Worm (Caenorhabditis elegans) whole organism, L2 larva: ENCODE data around the gene syg-1.

Experiments used
- C34F6.9 ChIP-seq: fragments of 150-350 bp; optimal IDR thresholded peaks from 2 replicates; lab custom pipeline; 2014; ENCODE audit warnings: missing biosample characterization, missing genetic modification characterization
- F13H6.1 ChIP-seq: sonication (generic microtip); optimal IDR thresholded peaks from 2 replicates; lab custom pipeline; 2016; ENCODE audit warnings: missing genetic modification characterization, missing compliant biosample characterization
- R02D3.7 ChIP-seq: fragments of 150-350 bp; optimal IDR thresholded peaks from 2 replicates; lab custom pipeline; 2014; ENCODE audit warnings: missing biosample characterization, missing genetic modification characterization
- Y55F3AM.14 ChIP-seq: fragments of 200-800 bp; sonication (Bioruptor generic); optimal IDR thresholded peaks from 2 replicates; lab custom pipeline; 2018; ENCODE audit warnings: mild to moderate bottlenecking, missing genetic modification characterization, missing compliant biosample characterization
- ZK546.5 ChIP-seq: sonication (generic microtip); optimal IDR thresholded peaks from 2 replicates; lab custom pipeline; 2017; ENCODE audit warnings: missing biosample characterization, missing genetic modification characterization
- aly-2 ChIP-seq: fragments of 150-350 bp; optimal IDR thresholded peaks from 2 replicates; lab custom pipeline; 2014; ENCODE audit warnings: missing biosample characterization, missing genetic modification characterization
- ama-1 ChIP-seq: fragments of 150-350 bp; optimal IDR thresholded peaks from 2 replicates; lab custom pipeline; 2018; ENCODE audit warnings: inconsistent platforms
- blmp-1 ChIP-seq: sonication (generic microtip); optimal IDR thresholded peaks from 2 replicates; lab custom pipeline; 2017; ENCODE audit warnings: missing genetic modification characterization, mild to moderate bottlenecking, missing compliant biosample characterization, antibody characterized with exemption, moderate library complexity; ENCODE audit not compliant: insufficient read depth
- ceh-82 ChIP-seq: fragments of 150-350 bp; optimal IDR thresholded peaks from 2 replicates; lab custom pipeline; 2014; ENCODE audit warnings: missing biosample characterization, missing genetic modification characterization
- crh-2 ChIP-seq: sonication (generic microtip); optimal IDR thresholded peaks from 2 replicates; lab custom pipeline; 2017; ENCODE audit warnings: missing biosample characterization, missing genetic modification characterization
- dmd-4 ChIP-seq: sonication (generic microtip); optimal IDR thresholded peaks from 2 replicates; lab custom pipeline; 2017; ENCODE audit warnings: missing biosample characterization, missing genetic modification characterization
- elt-3 ChIP-seq: sonication (generic microtip); optimal IDR thresholded peaks from 2 replicates; lab custom pipeline; 2017; ENCODE audit warnings: missing biosample characterization, missing genetic modification characterization
- fos-1 ChIP-seq: fragments of 150-350 bp; optimal IDR thresholded peaks from 2 replicates; lab custom pipeline; 2014; ENCODE audit warnings: missing biosample characterization, missing genetic modification characterization
- gmeb-1 ChIP-seq: fragments of 150-350 bp; optimal IDR thresholded peaks from 2 replicates; lab custom pipeline; 2014; ENCODE audit warnings: missing biosample characterization, missing genetic modification characterization
- lin-11 ChIP-seq: fragments of 150-350 bp; sonication (generic microtip); optimal IDR thresholded peaks from 2 replicates; lab custom pipeline; 2014; ENCODE audit warnings: missing biosample characterization, missing genetic modification characterization, inconsistent platforms, mixed read lengths
- lin-13 ChIP-seq: fragments of 150-350 bp; optimal IDR thresholded peaks from 2 replicates; lab custom pipeline; 2014; ENCODE audit warnings: missing biosample characterization, missing genetic modification reagents, missing genetic modification characterization
- lsy-2 ChIP-seq, 2 experiments: fragments of 150-350 bp in 1 of 2; sonication (generic microtip) in 1 of 2; optimal IDR thresholded peaks; 2 replicates each; lab custom pipeline; 2014 to 2017; ENCODE audit warnings: missing biosample characterization in 2 of 2, missing genetic modification characterization in 2 of 2
- mbf-1 ChIP-seq: sonication (generic microtip); optimal IDR thresholded peaks from 2 replicates; lab custom pipeline; 2017; ENCODE audit warnings: missing biosample characterization, missing genetic modification characterization
- mdl-1 ChIP-seq, 2 experiments: fragments of 150-350 bp in 1 of 2; sonication (generic microtip) in 1 of 2; optimal IDR thresholded peaks; 2 replicates each; lab custom pipeline; 2017; ENCODE audit warnings: missing biosample characterization in 2 of 2, missing genetic modification characterization in 2 of 2
- nhr-10 ChIP-seq: sonication (generic microtip); optimal IDR thresholded peaks from 2 replicates; lab custom pipeline; 2017; ENCODE audit warnings: missing biosample characterization, missing genetic modification characterization
- nhr-129 ChIP-seq: fragments of 150-350 bp; optimal IDR thresholded peaks from 2 replicates; lab custom pipeline; 2014; ENCODE audit warnings: missing biosample characterization, missing genetic modification characterization
- nhr-21 ChIP-seq: fragments of 150-350 bp; optimal IDR thresholded peaks from 2 replicates; lab custom pipeline; 2014; ENCODE audit warnings: missing biosample characterization, missing genetic modification characterization
- nhr-237 ChIP-seq: fragments of 150-350 bp; optimal IDR thresholded peaks from 2 replicates; lab custom pipeline; 2014; ENCODE audit warnings: missing biosample characterization, missing genetic modification characterization
- nhr-77 ChIP-seq: fragments of 150-350 bp; optimal IDR thresholded peaks from 2 replicates; lab custom pipeline; 2014; ENCODE audit warnings: missing biosample characterization, missing genetic modification characterization
- sma-3 ChIP-seq: sonication (generic microtip); optimal IDR thresholded peaks from 2 replicates; lab custom pipeline; 2016; ENCODE audit warnings: missing genetic modification reagents, missing genetic modification characterization, missing compliant biosample characterization
- sma-9 ChIP-seq, 2 experiments: fragments of 150-350 bp in 1 of 2; sonication (generic microtip) in 1 of 2; optimal IDR thresholded peaks; 2 replicates each; lab custom pipeline; 2014 to 2016; ENCODE audit warnings: missing genetic modification characterization in 2 of 2, mild to moderate bottlenecking in 1 of 2, missing biosample characterization in 1 of 2, missing compliant biosample characterization in 1 of 2, missing genetic modification reagents in 1 of 2, moderate library complexity in 1 of 2
- snpc-4 ChIP-seq: fragments of 150-350 bp; optimal IDR thresholded peaks from 2 replicates; lab custom pipeline; 2014; ENCODE audit warnings: missing biosample characterization, missing genetic modification characterization
- unc-39 ChIP-seq: fragments of 150-350 bp; optimal IDR thresholded peaks from 2 replicates; lab custom pipeline; 2014; ENCODE audit warnings: missing biosample characterization, missing genetic modification characterization
- unc-55 ChIP-seq: fragments of 150-350 bp; sonication (generic microtip); optimal IDR thresholded peaks from 3 replicates; lab custom pipeline; 2014; ENCODE audit warnings: missing biosample characterization, missing genetic modification reagents, missing genetic modification characterization
- zag-1 ChIP-seq: fragments of 150-350 bp; optimal IDR thresholded peaks from 2 replicates; lab custom pipeline; 2014; ENCODE audit warnings: missing biosample characterization, missing genetic modification characterization
- ztf-11 ChIP-seq: sonication (generic microtip); optimal IDR thresholded peaks from 2 replicates; lab custom pipeline; 2017; ENCODE audit warnings: missing biosample characterization, missing genetic modification characterization
- ztf-4 ChIP-seq: fragments of 150-350 bp; optimal IDR thresholded peaks from 2 replicates; lab custom pipeline; 2014; ENCODE audit warnings: missing biosample characterization, missing genetic modification characterization

Gene syg-1

DNA sequence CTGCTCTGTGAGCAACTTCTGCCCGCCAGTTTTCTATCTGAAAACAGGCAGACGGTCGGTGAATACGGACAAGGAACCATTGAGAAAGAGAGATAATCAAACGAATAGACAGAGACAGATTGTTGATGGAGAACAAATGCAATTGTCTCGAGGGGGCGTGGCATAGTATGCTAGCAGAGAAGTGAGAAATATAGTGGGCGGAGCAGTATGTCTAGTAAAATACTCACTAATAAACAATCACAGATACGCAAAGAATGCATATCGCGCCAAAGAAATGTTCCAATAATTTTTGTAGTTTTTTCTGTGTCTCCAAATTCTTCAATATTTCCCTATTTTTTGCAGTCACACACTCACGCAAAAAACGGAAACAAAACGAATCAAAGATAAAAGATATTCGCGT is 17.2 kb upstream of the syg-1 start, which contains the start of gene tbc-12:
Gene tbc-12, minus strand, starts transcription at position 101 of the 400 bp plus-strand sequence.
- no peak for TF ChIP-seq sma-9 (GFP tag; optimal IDR thresholded peaks at IDR 0.05; lab: Kevin White, UChicago)
- no peak for TF ChIP-seq sma-9 (tag; optimal IDR thresholded peaks at IDR 0.05; lab: Kevin White, UChicago)
- no peak for TF ChIP-seq fos-1
- TF ChIP-seq C34F6.9 (tag; lab: Kevin White, UChicago) = no peak
- no peak for TF ChIP-seq ceh-82
- TF ChIP-seq R02D3.7 (tag; lab: Kevin White, UChicago) = no peak
- no peak for TF ChIP-seq nhr-77 (tag; lab: Kevin White, UChicago)
- no peak for TF ChIP-seq unc-55 (GFP tag; lab: Kevin White, UChicago)
- no peak for TF ChIP-seq unc-39 (tag; lab: Kevin White, UChicago)
- TF ChIP-seq nhr-237 (tag; lab: Kevin White, UChicago) = no peak
- TF ChIP-seq aly-2 = no peak
- TF ChIP-seq ztf-11 = no peak
- TF ChIP-seq mdl-1 (tag; optimal IDR thresholded peaks at IDR 0.05; lab: Kevin White, UChicago) = no peak

ce11 chrX:2531276-2531675 is 16.2 kb upstream of the syg-1 start:
- no peak for TF ChIP-seq ceh-82
- TF ChIP-seq nhr-10 = no peak
- TF ChIP-seq ztf-4 = peak; percentile 34
- peak; percentile 39 for TF ChIP-seq F13H6.1 (tag; lab: Kevin White, UChicago)
- TF ChIP-seq unc-39 (tag; lab: Kevin White, UChicago) = no peak
- TF ChIP-seq gmeb-1 (tag; lab: Kevin White, UChicago) = no peak
- TF ChIP-seq mbf-1 (tag; lab: Kevin White, UChicago) = no peak
- TF ChIP-seq sma-9 (GFP tag; optimal IDR thresholded peaks at IDR 0.05; lab: Kevin White, UChicago) = peak; percentile 51
- no peak for TF ChIP-seq sma-9 (tag; optimal IDR thresholded peaks at IDR 0.05; lab: Kevin White, UChicago)
- TF ChIP-seq fos-1 = peak; percentile 48
- TF ChIP-seq sma-3 (GFP tag; lab: Kevin White, UChicago) = peak; percentile 27
- TF ChIP-seq Y55F3AM.14 = peak; percentile 45
- TF ChIP-seq lsy-2 (tag; optimal IDR thresholded peaks at IDR 0.05; lab: Kevin White, UChicago) = peak in 1 of 2 experiments; percentile 30
- TF ChIP-seq ZK546.5 (tag; lab: Kevin White, UChicago) = no peak
- TF ChIP-seq nhr-237 (tag; lab: Kevin White, UChicago) = no peak
- TF ChIP-seq elt-3 (tag; lab: Kevin White, UChicago) = no peak
- peak; percentile 5 for TF ChIP-seq blmp-1 (tag; lab: Kevin White, UChicago)
- peak; percentile 34 for TF ChIP-seq nhr-21
- peak; percentile 20 for TF ChIP-seq nhr-129 (tag; lab: Kevin White, UChicago)
- TF ChIP-seq crh-2 (tag; lab: Kevin White, UChicago) = peak; percentile 54

DNA sequence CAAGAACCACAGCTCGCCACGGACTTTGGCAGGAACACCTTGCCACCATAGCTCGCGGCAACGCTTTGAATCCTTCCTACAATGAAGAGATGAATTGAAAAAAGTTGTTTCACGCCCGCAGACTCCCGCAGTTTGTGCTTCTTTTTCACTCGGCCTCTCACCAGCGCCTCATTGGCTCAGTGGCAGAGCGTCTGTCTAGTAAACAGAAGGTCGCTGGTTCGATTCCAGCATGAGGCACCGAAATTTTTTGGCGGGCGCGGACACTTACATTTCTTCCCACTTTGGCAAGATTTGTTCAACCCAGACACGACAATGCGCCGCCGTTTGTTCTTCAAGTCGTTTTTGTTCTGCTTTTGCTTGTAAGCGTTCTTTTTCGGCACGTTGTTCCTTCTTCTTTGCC is 12.8 kb upstream of the syg-1 start:
- TF ChIP-seq nhr-129 (tag; lab: Kevin White, UChicago) (peak; percentile 39), sma-9 (GFP tag; optimal IDR thresholded peaks at IDR 0.05; lab: Kevin White, UChicago) (peak; percentile 53), sma-9 (tag; optimal IDR thresholded peaks at IDR 0.05; lab: Kevin White, UChicago) (no peak), lin-11 (tag; lab: Kevin White, UChicago) (no peak), sma-3 (GFP tag; lab: Kevin White, UChicago) (peak; percentile 28), ama-1 (no peak), unc-55 (GFP tag; lab: Kevin White, UChicago) (peak; percentile 4), lsy-2 (tag; optimal IDR thresholded peaks at IDR 0.05; lab: Kevin White, UChicago) (peak in 1 of 2 experiments; percentile 9), F13H6.1 (tag; lab: Kevin White, UChicago) (peak; percentile 55), lin-13 (GFP tag; lab: Kevin White, UChicago) (peak; percentile 9)

ce11 chrX:2527194-2527593 is 12.1 kb upstream of the syg-1 start:
- TF ChIP-seq ZK546.5 (tag; lab: Kevin White, UChicago) (no peak), dmd-4 (tag; lab: Kevin White, UChicago) (no peak), sma-9 (GFP tag; optimal IDR thresholded peaks at IDR 0.05; lab: Kevin White, UChicago) (no peak), sma-9 (tag; optimal IDR thresholded peaks at IDR 0.05; lab: Kevin White, UChicago) (no peak), gmeb-1 (tag; lab: Kevin White, UChicago) (no peak), F13H6.1 (tag; lab: Kevin White, UChicago) (no peak), sma-3 (GFP tag; lab: Kevin White, UChicago) (no peak), R02D3.7 (tag; lab: Kevin White, UChicago) (no peak), crh-2 (tag; lab: Kevin White, UChicago) (no peak), zag-1 (tag; lab: Kevin White, UChicago) (no peak), snpc-4 (tag; lab: Kevin White, UChicago) (no peak), mbf-1 (tag; lab: Kevin White, UChicago) (no peak), unc-55 (GFP tag; lab: Kevin White, UChicago) (no peak), nhr-129 (tag; lab: Kevin White, UChicago) (no peak), mdl-1 (tag; optimal IDR thresholded peaks at IDR 0.05; lab: Kevin White, UChicago) (no peak)
- TF ChIP-seq, all 48 proteins: peak for 0
